Worm (Caenorhabditis elegans) whole organism, L4 larva: ENCODE data around the gene Y65A5A.24.

Source experiments
- F44E2.7 ChIP-seq: fragments of 200-800 bp; sonication (Bioruptor generic); IDR thresholded peaks from 2 replicates; pipeline ENCODE4 v2.1.2; 2022; ENCODE audit warnings: missing genetic modification characterization, missing compliant biosample characterization
- R02D3.7 ChIP-seq: fragments of 150-350 bp; sonication (generic microtip); optimal IDR thresholded peaks from 3 replicates; lab custom pipeline; 2014; ENCODE audit warnings: missing biosample characterization, missing genetic modification characterization
- duxl-1 ChIP-seq: sonication (generic microtip); optimal IDR thresholded peaks from 2 replicates; lab custom pipeline; 2016; ENCODE audit warnings: mild to moderate bottlenecking, missing genetic modification characterization, moderate library complexity, missing compliant biosample characterization; ENCODE audit not compliant: poor library complexity
- dve-1 ChIP-seq: sonication (generic microtip); optimal IDR thresholded peaks from 2 replicates; lab custom pipeline; 2017; ENCODE audit warnings: antibody characterized with exemption, mild to moderate bottlenecking, missing genetic modification characterization, missing compliant biosample characterization; ENCODE audit not compliant: insufficient read depth
- jun-1 ChIP-seq: fragments of 150-350 bp; optimal IDR thresholded peaks from 2 replicates; lab custom pipeline; 2014; ENCODE audit warnings: missing biosample characterization, missing genetic modification reagents, missing genetic modification characterization
- lin-15B ChIP-seq: fragments of 150-350 bp; sonication (generic microtip); optimal IDR thresholded peaks from 3 replicates; lab custom pipeline; 2014; ENCODE audit warnings: missing biosample characterization, missing genetic modification characterization
- lin-29 ChIP-seq: fragments of 200-800 bp; sonication (Bioruptor generic); IDR thresholded peaks from 2 replicates; pipeline ENCODE4 v1.3.6; 2022; ENCODE audit warnings: missing genetic modification reagents, missing genetic modification characterization, missing compliant biosample characterization
- lsy-2 ChIP-seq, 2 experiments: fragments of 150-350 bp in 1 of 2; sonication (generic microtip) in 1 of 2; optimal IDR thresholded peaks; 2 replicates each; lab custom pipeline; 2014 to 2017; ENCODE audit warnings: missing biosample characterization in 2 of 2, missing genetic modification characterization in 2 of 2
- mxl-2 ChIP-seq: fragments of 200-800 bp; sonication (Bioruptor generic); conservative IDR thresholded peaks from 2 replicates; pipeline ENCODE4 v1.3.6; 2022; ENCODE audit warnings: missing genetic modification reagents, missing genetic modification characterization, missing compliant biosample characterization
- nhr-237 ChIP-seq: sonication (generic microtip); optimal IDR thresholded peaks from 2 replicates; lab custom pipeline; 2017; ENCODE audit warnings: missing biosample characterization, missing genetic modification characterization
- pha-4 ChIP-seq, 2 experiments: fragments of 150-350 bp in 1 of 2; fragments of 200-800 bp in 1 of 2; sonication (Bioruptor generic) in 1 of 2; IDR thresholded peaks in 1 of 2; optimal IDR thresholded peaks in 1 of 2; 2 replicates each; pipeline versions ENCODE4 v1.3.6 to Lab custom; 2014 to 2022; ENCODE audit warnings: missing genetic modification characterization in 2 of 2, missing genetic modification reagents in 2 of 2, missing biosample characterization in 1 of 2, missing compliant biosample characterization in 1 of 2
- unc-62 ChIP-seq, 3 experiments: fragments of 150-350 bp in 1 of 3; sonication (generic microtip); optimal IDR thresholded peaks in 2 of 3; peaks in 1 of 3; 1 replicate in 1 of 3; 2 replicates in 2 of 3; lab custom pipeline; 2014 to 2017; ENCODE audit warnings: missing biosample characterization in 3 of 3, missing genetic modification characterization in 3 of 3, missing genetic modification reagents in 3 of 3, missing genotype in 1 of 3

- no peak for TF ChIP-seq dve-1 (tag; lab: Kevin White, UChicago)
- no peak for TF ChIP-seq jun-1 (tag; lab: Kevin White, UChicago)
- TF ChIP-seq unc-62 (GFP tag; optimal IDR thresholded peaks at IDR 0.05 in 1 of 2; lab: Kevin White, UChicago), result no peak
- no peak for TF ChIP-seq unc-62 (tag; optimal IDR thresholded peaks at IDR 0.05; lab: Kevin White, UChicago)
- no peak for TF ChIP-seq lin-15B (tag; lab: Kevin White, UChicago)
- TF ChIP-seq mxl-2, result no peak
- TF ChIP-seq nhr-237 (tag; lab: Kevin White, UChicago), result no peak
- TF ChIP-seq F44E2.7 (GFP tag; lab: Robert Waterston, UW), result no peak
- no peak for TF ChIP-seq pha-4 (GFP tag; IDR thresholded peaks at IDR 0.05; lab: Robert Waterston, UW)
- TF ChIP-seq pha-4 (tag; optimal IDR thresholded peaks at IDR 0.05; lab: Kevin White, UChicago), result no peak
- TF ChIP-seq duxl-1 (tag; lab: Kevin White, UChicago), result no peak
- no peak for TF ChIP-seq lsy-2 (tag; optimal IDR thresholded peaks at IDR 0.05; lab: Kevin White, UChicago)
- no peak for TF ChIP-seq lin-29 (GFP tag; lab: Robert Waterston, UW)
- TF ChIP-seq R02D3.7 (tag; lab: Kevin White, UChicago), result no peak
Observed at ce11 chrIV:16396651-16397050, 2.9 kb downstream of the Y65A5A.24 start.
